Fruit fly (Drosophila melanogaster) whole organism, embryonic: ENCODE results near the gene tw.
A peak's percentile ranks its signal among the peaks of the same experiment; 100 is the strongest.

ENCODE experiments used
- ATbp ChIP-seq: fragments of 200-800 bp; sonication (Bioruptor generic); optimal IDR thresholded peaks from 2 replicates; lab custom pipeline; 2017; ENCODE audit warnings: missing biosample characterization, mild to moderate bottlenecking, missing genetic modification characterization, missing genetic modification reagents
- Atf3 ChIP-seq: fragments of 200-800 bp; sonication (Bioruptor generic); optimal IDR thresholded peaks from 3 replicates; lab custom pipeline; 2016; ENCODE audit warnings: missing biosample characterization, missing genetic modification characterization
- Bgb ChIP-seq: fragments of 200-800 bp; sonication (Bioruptor generic); IDR thresholded peaks from 2 replicates; pipeline ENCODE4 v1.3.6; 2022; ENCODE audit warnings: missing biosample characterization, missing genetic modification characterization; ENCODE audit not compliant: partially characterized antibody
- CG10979 ChIP-seq: fragments of 200-800 bp; sonication (Bioruptor generic); optimal IDR thresholded peaks from 2 replicates; lab custom pipeline; 2018; ENCODE audit warnings: missing biosample characterization, mild to moderate bottlenecking, missing genetic modification characterization, moderate library complexity
- CG13287 ChIP-seq: fragments of 200-800 bp; sonication (Bioruptor generic); IDR thresholded peaks from 2 replicates; pipeline ENCODE4 v1.3.6; 2022; ENCODE audit warnings: missing biosample characterization, missing genetic modification characterization; ENCODE audit not compliant: partially characterized antibody
- CG13624 ChIP-seq: fragments of 200-800 bp; sonication (Bioruptor generic); optimal IDR thresholded peaks from 2 replicates; lab custom pipeline; 2016; ENCODE audit warnings: missing biosample characterization, missing genetic modification characterization
- CG18262 ChIP-seq: fragments of 200-800 bp; optimal IDR thresholded peaks from 3 replicates; lab custom pipeline; 2019; ENCODE audit warnings: missing biosample characterization, mild to moderate bottlenecking, missing genetic modification characterization, moderate library complexity
- CG18599 ChIP-seq: fragments of 200-800 bp; sonication (Bioruptor generic); optimal IDR thresholded peaks from 3 replicates; lab custom pipeline; 2017; ENCODE audit warnings: missing biosample characterization, missing genetic modification characterization, mild to moderate bottlenecking, moderate library complexity, missing genetic modification reagents
- CG18619 ChIP-seq: fragments of 200-800 bp; sonication (Bioruptor generic); optimal IDR thresholded peaks from 3 replicates; lab custom pipeline; 2017; ENCODE audit warnings: missing biosample characterization, mild to moderate bottlenecking, missing genetic modification characterization
- CG6689 ChIP-seq: fragments of 200-800 bp; sonication (Bioruptor generic); IDR thresholded peaks from 2 replicates; pipeline ENCODE4 v1.3.6; 2022; ENCODE audit warnings: missing biosample characterization, missing genetic modification characterization
- CG7556 ChIP-seq: fragments of 200-800 bp; sonication (Bioruptor generic); optimal IDR thresholded peaks from 2 replicates; lab custom pipeline; 2017; ENCODE audit warnings: missing biosample characterization, mild to moderate bottlenecking, missing genetic modification characterization
- CG9215 ChIP-seq: fragments of 200-800 bp; sonication (Bioruptor generic); IDR thresholded peaks from 2 replicates; pipeline ENCODE4 v1.3.6; 2022; ENCODE audit warnings: missing biosample characterization, missing genetic modification characterization
- D19A ChIP-seq: fragments of 200-800 bp; optimal IDR thresholded peaks from 3 replicates; lab custom pipeline; 2019; ENCODE audit warnings: missing biosample characterization, mild to moderate bottlenecking, missing genetic modification characterization, moderate library complexity
- D19B ChIP-seq: fragments of 200-800 bp; sonication (Bioruptor generic); optimal IDR thresholded peaks from 2 replicates; lab custom pipeline; 2017; ENCODE audit warnings: missing biosample characterization, mild to moderate bottlenecking, missing genetic modification characterization
- Ets65A ChIP-seq: fragments of 200-800 bp; sonication (Bioruptor generic); peaks from one replicate; lab custom pipeline; 2016; ENCODE audit warnings: missing biosample characterization, missing genetic modification characterization
- MBD-R2 ChIP-seq: fragments of 200-800 bp; sonication (Bioruptor generic); IDR thresholded peaks from 2 replicates; pipeline ENCODE4 v1.3.6; 2022; ENCODE audit warnings: missing biosample characterization, missing genetic modification characterization
- Med ChIP-seq: fragments of 200-800 bp; sonication (Bioruptor generic); peaks from one replicate; lab custom pipeline; 2016; ENCODE audit warnings: missing biosample characterization, missing genetic modification characterization, mild to moderate bottlenecking, inconsistent platforms, moderate library complexity
- bsh ChIP-seq, 2 experiments: fragments of 200-800 bp; sonication (Bioruptor generic); optimal IDR thresholded peaks; 2 replicates each; lab custom pipeline; 2017 to 2018; ENCODE audit warnings: mild to moderate bottlenecking in 2 of 2, missing biosample characterization in 2 of 2, missing genetic modification characterization in 2 of 2, moderate library complexity in 1 of 2
- ci ChIP-seq: fragments of 200-800 bp; sonication (Bioruptor generic); IDR thresholded peaks from 3 replicates; pipeline ENCODE4 v1.3.6; 2022; ENCODE audit warnings: missing biosample characterization, missing genetic modification characterization
- gcm ChIP-seq: fragments of 200-800 bp; sonication (Bioruptor generic); optimal IDR thresholded peaks from 2 replicates; lab custom pipeline; 2019; ENCODE audit warnings: missing biosample characterization, mild to moderate bottlenecking, missing genetic modification characterization, moderate library complexity
- gsb ChIP-seq: fragments of 200-800 bp; sonication (Bioruptor generic); IDR thresholded peaks from 2 replicates; pipeline ENCODE4 v1.3.6; 2022; ENCODE audit warnings: missing biosample characterization, missing genetic modification characterization
- inv ChIP-seq: fragments of 200-800 bp; sonication (Bioruptor generic); IDR thresholded peaks from 2 replicates; pipeline ENCODE4 v1.3.6; 2022; ENCODE audit warnings: missing biosample characterization, missing genetic modification characterization; ENCODE audit not compliant: partially characterized antibody
- nerfin-2 ChIP-seq: fragments of 200-800 bp; sonication (Bioruptor generic); IDR thresholded peaks from 2 replicates; pipeline ENCODE4 v1.3.6; 2022; ENCODE audit warnings: missing biosample characterization, missing genetic modification characterization; ENCODE audit not compliant: partially characterized antibody
- nom ChIP-seq: fragments of 200-800 bp; sonication (Bioruptor generic); optimal IDR thresholded peaks from 2 replicates; lab custom pipeline; 2017; ENCODE audit warnings: missing biosample characterization, missing genetic modification characterization, mild to moderate bottlenecking, moderate library complexity, missing genetic modification reagents
- p53 ChIP-seq: fragments of 200-800 bp; sonication (Bioruptor generic); optimal IDR thresholded peaks from 2 replicates; lab custom pipeline; 2016; ENCODE audit warnings: missing biosample characterization, missing genetic modification characterization
- pnt ChIP-seq: fragments of 200-800 bp; sonication (Bioruptor generic); optimal IDR thresholded peaks from 3 replicates; lab custom pipeline; 2016; ENCODE audit warnings: missing biosample characterization, missing genetic modification characterization
- prd ChIP-seq, 3 experiments: fragments of >200 bp in 2 of 3; fragments of 200-800 bp in 1 of 3; sonication (Bioruptor generic) in 1 of 3; optimal IDR thresholded peaks in 2 of 3; IDR thresholded peaks in 1 of 3; 2 replicates in 2 of 3; 3 replicates in 1 of 3; pipeline versions ENCODE4 v1.3.6 to Lab custom; 2017 to 2022; ENCODE audit warnings: missing biosample characterization in 1 of 3, missing genetic modification characterization in 1 of 3
- row ChIP-seq: fragments of 200-800 bp; sonication (Bioruptor generic); IDR thresholded peaks from 3 replicates; pipeline ENCODE4 v1.3.6; 2022; ENCODE audit warnings: missing biosample characterization, missing genetic modification characterization
- sens ChIP-seq: fragments of 200-800 bp; sonication (Bioruptor generic); peaks from one replicate; lab custom pipeline; 2016; ENCODE audit warnings: missing biosample characterization, missing genetic modification characterization
- sisA ChIP-seq: fragments of 200-800 bp; sonication (Bioruptor generic); IDR thresholded peaks from 2 replicates; pipeline ENCODE4 v1.3.6; 2022; ENCODE audit warnings: missing biosample characterization, missing genetic modification characterization
- slou ChIP-seq: fragments of 200-800 bp; sonication (Bioruptor generic); optimal IDR thresholded peaks from 3 replicates; lab custom pipeline; 2016; ENCODE audit warnings: missing biosample characterization, missing genetic modification characterization
- tx ChIP-seq: fragments of 200-800 bp; sonication (Bioruptor generic); optimal IDR thresholded peaks from 2 replicates; lab custom pipeline; 2016; ENCODE audit warnings: missing biosample characterization, missing genetic modification characterization
- unc-4 ChIP-seq: fragments of 200-800 bp; sonication (Bioruptor generic); IDR thresholded peaks from 2 replicates; pipeline ENCODE4 v1.3.6; 2022; ENCODE audit warnings: missing biosample characterization, missing genetic modification characterization; ENCODE audit not compliant: partially characterized antibody
- vvl ChIP-seq: fragments of 200-800 bp; sonication (Bioruptor generic); IDR thresholded peaks from 2 replicates; pipeline ENCODE4 v1.3.6; 2022; ENCODE audit warnings: missing biosample characterization, missing genetic modification characterization
- zfh1 ChIP-seq: fragments of 200-800 bp; sonication (Bioruptor generic); IDR thresholded peaks from 3 replicates; pipeline ENCODE4 v1.3.6; 2022; ENCODE audit warnings: missing biosample characterization, missing genetic modification characterization

Gene tw

dm6 chrX:784456-784855, at the start of gene tw (continued):
- TF ChIP-seq p53 (GFP tag; lab: Kevin White, UChicago) (no peak), MBD-R2 (GFP tag; lab: Robert Waterston, UW) (peak; percentile 31; the same call in 1 of the 2 replicates), inv (GFP tag; lab: Robert Waterston, UW) (0 out of 2 replicates have a peak, but pooled peaks have one; percentile 6), unc-4 (GFP tag; lab: Robert Waterston, UW) (peak; percentile 52), Bgb (GFP tag; lab: Robert Waterston, UW) (peak; percentile 58; the same call in 1 of the 2 replicates), CG13287 (GFP tag; lab: Robert Waterston, UW) (peak; percentile 62)

- TF ChIP-seq sens (peak; percentile 85), ci (GFP tag; lab: Robert Waterston, UW) (peak; percentile 23; the same call in 1 of the 3 replicates), D19A (tag; lab: Kevin White, UChicago) (peak; percentile 2), CG7556 (no peak), CG18262 (peak; percentile 26), prd (optimal IDR thresholded peaks at IDR 0.05; lab: Kevin White, UChicago) (no peak), prd (GFP tag; IDR thresholded peaks at IDR 0.05; lab: Robert Waterston, UW) (peak; percentile 35; the same call in 1 of the 3 replicates), Ets65A (GFP tag; lab: Kevin White, UChicago) (peak; percentile 80), CG18599 (GFP tag; lab: Kevin White, UChicago) (peak; percentile 6), gcm (peak; percentile 24), vvl (GFP tag; lab: Robert Waterston, UW) (peak; percentile 52; the same call in 1 of the 2 replicates), Med (GFP tag; lab: Kevin White, UChicago) (peak; percentile 72), CG6689 (0 out of 2 replicates have a peak, but pooled peaks have one; percentile 5), CG9215 (GFP tag; lab: Robert Waterston, UW) (no peak), D19B (GFP tag; lab: Kevin White, UChicago) (peak; percentile 38), bsh (GFP tag; optimal IDR thresholded peaks at IDR 0.05; lab: Kevin White, UChicago) (peak in 1 of 2 experiments; percentile 54), nom (GFP tag; lab: Kevin White, UChicago) (peak; percentile 66), zfh1 (GFP tag; lab: Robert Waterston, UW) (0 out of 3 replicates have a peak, but pooled peaks have one; percentile 20), sisA (peak; percentile 28; the same call in 1 of the 2 replicates), row (peak; percentile 40; the same call in 2 of the 3 replicates), CG10979 (tag; lab: Kevin White, UChicago) (peak; percentile 23), slou (GFP tag; lab: Kevin White, UChicago) (no peak), ATbp (peak; percentile 7), Atf3 (GFP tag; lab: Kevin White, UChicago) (no peak), tx (GFP tag; lab: Kevin White, UChicago) (no peak)
These were observed 44.8 kb upstream of the tw start for dm6 chrX:739621-740216.

- TF ChIP-seq nerfin-2 (GFP tag; lab: Robert Waterston, UW) (no peak), CG13624 (no peak), gsb (GFP tag; lab: Robert Waterston, UW) (no peak), CG18619 (GFP tag; lab: Kevin White, UChicago) (no peak), pnt (GFP tag; lab: Kevin White, UChicago) (no peak)
These were observed 34.5 kb upstream of the tw start, which contains the start of gene CG5254 for dm6 chrX:750047-750446. Gene CG5254 (plus strand): TSS chrX:750347.
